Fruit fly (Drosophila melanogaster): ENCODE results near the gene CG7341.

Gene CG7341

dm6 chr3L:18062959-18063510, 49.7 kb upstream of the CG7341 start (continued):
- no peak for TF ChIP-seq CG5245 (GFP tag; optimal IDR thresholded peaks at IDR 0.05)
- no peak for TF ChIP-seq CG32772 (GFP tag; IDR thresholded peaks at IDR 0.05)
- peak; percentile 60 for TF ChIP-seq CoRest (tag; optimal IDR thresholded peaks at IDR 0.05)
- TF ChIP-seq Hey (tag; optimal IDR thresholded peaks at IDR 0.05), result no peak
- TF ChIP-seq Blimp-1 (GFP tag; optimal IDR thresholded peaks at IDR 0.05), result peak; percentile 35
- TF ChIP-seq zf30C (GFP tag; optimal IDR thresholded peaks at IDR 0.05), result peak; percentile 26
- peak; percentile 79 for TF ChIP-seq Drgx (GFP tag; IDR thresholded peaks at IDR 0.05)
- TF ChIP-seq CG9727 (GFP tag; optimal IDR thresholded peaks at IDR 0.05), result peak; percentile 40
- TF ChIP-seq dmrt11E (tag; optimal IDR thresholded peaks at IDR 0.05), result peak; percentile 68
- peak; percentile 79 for TF ChIP-seq ftz-f1 (GFP tag; optimal IDR thresholded peaks at IDR 0.05)
- TF ChIP-seq CG9609 (GFP tag; optimal IDR thresholded peaks at IDR 0.05), result no peak
- TF ChIP-seq nom (GFP tag; optimal IDR thresholded peaks at IDR 0.05), result peak; percentile 75
- peak; percentile 55 for TF ChIP-seq CG10979 (tag; optimal IDR thresholded peaks at IDR 0.05)
- no peak for TF ChIP-seq CG17802 (tag; optimal IDR thresholded peaks at IDR 0.05)
- TF ChIP-seq toy (GFP tag; IDR thresholded peaks at IDR 0.05), result no peak
- TF ChIP-seq unc-4 (GFP tag; IDR thresholded peaks at IDR 0.05; ENCODE audit: partially characterized antibody), result no peak
- peak; percentile 34 for TF ChIP-seq Deaf1 (tag; optimal IDR thresholded peaks at IDR 0.05)
- peak; percentile 25; the same call in 1 of the 2 replicates for TF ChIP-seq CG13287 (GFP tag; IDR thresholded peaks at IDR 0.05; ENCODE audit: partially characterized antibody)
- no peak for TF ChIP-seq Eip74EF (GFP tag; optimal IDR thresholded peaks at IDR 0.05)
- TF ChIP-seq CG17829 (tag; optimal IDR thresholded peaks at IDR 0.05), result peak; percentile 28
- TF ChIP-seq CG10267 (tag; optimal IDR thresholded peaks at IDR 0.05), result peak; percentile 45
- TF ChIP-seq dmrt99B (tag; optimal IDR thresholded peaks at IDR 0.05), result peak; percentile 31
- TF ChIP-seq crol (GFP tag; IDR thresholded peaks at IDR 0.05), result no peak
- TF ChIP-seq stwl (tag; optimal IDR thresholded peaks at IDR 0.05), result peak; percentile 24
- peak; percentile 23; the same call in 1 of the 2 replicates for TF ChIP-seq CG14014 (GFP tag; IDR thresholded peaks at IDR 0.05)
- peak; percentile 44 for TF ChIP-seq CG13424 (tag; optimal IDR thresholded peaks at IDR 0.05)
- TF ChIP-seq dpn (GFP tag; optimal IDR thresholded peaks at IDR 0.05), result peak in 1 of 2 experiments; percentile 17
- TF ChIP-seq grau (tag; optimal IDR thresholded peaks at IDR 0.05), result peak; percentile 55
- 0 out of 2 replicates have a peak, but pooled peaks have one; percentile 24 for TF ChIP-seq Ptx1 (GFP tag; IDR thresholded peaks at IDR 0.05)
- peak; percentile 65 for TF ChIP-seq sens (GFP tag)
- 0 out of 3 replicates have a peak, but pooled peaks have one; percentile 34 for TF ChIP-seq gce (GFP tag; IDR thresholded peaks at IDR 0.05)
- TF ChIP-seq zen (tag; optimal IDR thresholded peaks at IDR 0.05), result no peak
- TF ChIP-seq esg (GFP tag; conservative IDR thresholded peaks at IDR 0.05), result no peak
- TF ChIP-seq rib (GFP tag; IDR thresholded peaks at IDR 0.05), result peak; percentile 65
- TF ChIP-seq tgo (GFP tag; IDR thresholded peaks at IDR 0.05), result no peak
- peak; percentile 57 for TF ChIP-seq CG11504 (tag; optimal IDR thresholded peaks at IDR 0.05)
- TF ChIP-seq CG13123 (GFP tag; optimal IDR thresholded peaks at IDR 0.05), result no peak
- TF ChIP-seq bsh (GFP tag; optimal IDR thresholded peaks at IDR 0.05), result peak; percentile 49 to 80
- TF ChIP-seq Hmr (GFP tag; optimal IDR thresholded peaks at IDR 0.05), result no peak

Measured in whole organism, embryonic.